Worm (Caenorhabditis elegans): ENCODE data around the gene F57B9.8.

- TF ChIP-seq egl-27 (tag; optimal IDR thresholded peaks at IDR 0.05) (no peak), mml-1 (tag; optimal IDR thresholded peaks at IDR 0.05) (no peak), nhr-23 (tag; optimal IDR thresholded peaks at IDR 0.05) (no peak), pha-4 (tag; optimal IDR thresholded peaks at IDR 0.05) (no peak), nhr-77 (tag; optimal IDR thresholded peaks at IDR 0.05) (no peak)
Observed at ce11 chrIII:6953373-6953772, 18.3 kb upstream of the F57B9.8 start.
